Fruit fly (Drosophila melanogaster) whole organism, embryonic: ENCODE data around the gene CG14961.

Experiments used
- Ada2b ChIP-seq: fragments of 200-800 bp; sonication (Bioruptor generic); IDR thresholded peaks from 2 replicates; pipeline ENCODE4 v1.3.6; 2022; ENCODE audit warnings: missing biosample characterization, missing genetic modification characterization
- CG11456 ChIP-seq: fragments of 200-800 bp; sonication (Bioruptor generic); IDR thresholded peaks from 3 replicates; pipeline ENCODE4 v1.3.6; 2022; ENCODE audit warnings: missing biosample characterization, missing genetic modification characterization
- CG12071 ChIP-seq: fragments of 200-800 bp; sonication (Bioruptor generic); optimal IDR thresholded peaks from 3 replicates; lab custom pipeline; 2018; ENCODE audit warnings: missing biosample characterization, mild to moderate bottlenecking, missing genetic modification characterization
- CG12155 ChIP-seq: fragments of 200-800 bp; sonication (Bioruptor generic); optimal IDR thresholded peaks from 3 replicates; lab custom pipeline; 2016; ENCODE audit warnings: missing biosample characterization, missing genetic modification characterization
- CG12391 ChIP-seq: fragments of 200-800 bp; sonication (Bioruptor generic); optimal IDR thresholded peaks from 3 replicates; lab custom pipeline; 2018; ENCODE audit warnings: missing biosample characterization, mild to moderate bottlenecking, missing genetic modification characterization, moderate library complexity
- CG13424 ChIP-seq: fragments of 200-800 bp; sonication (Bioruptor generic); optimal IDR thresholded peaks from 2 replicates; lab custom pipeline; 2019; ENCODE audit warnings: missing biosample characterization, mild to moderate bottlenecking, missing genetic modification characterization, moderate library complexity
- CG13775 ChIP-seq: fragments of 200-800 bp; sonication (Bioruptor generic); optimal IDR thresholded peaks from 3 replicates; lab custom pipeline; 2017; ENCODE audit warnings: missing biosample characterization, mild to moderate bottlenecking, missing genetic modification characterization
- CG15269 ChIP-seq: fragments of 200-800 bp; sonication (Bioruptor generic); optimal IDR thresholded peaks from 2 replicates; lab custom pipeline; 2018; ENCODE audit warnings: missing biosample characterization, mild to moderate bottlenecking, missing genetic modification characterization, moderate library complexity
- CG15601 ChIP-seq: fragments of 200-800 bp; sonication (Bioruptor generic); optimal IDR thresholded peaks from 3 replicates; lab custom pipeline; 2019; ENCODE audit warnings: missing biosample characterization, mild to moderate bottlenecking, missing genetic modification characterization, moderate library complexity
- CG1832 ChIP-seq: fragments of 200-800 bp; sonication (Bioruptor generic); optimal IDR thresholded peaks from 2 replicates; lab custom pipeline; 2017; ENCODE audit warnings: missing biosample characterization, mild to moderate bottlenecking, missing genetic modification characterization, inconsistent platforms
- CG32532 ChIP-seq: fragments of 200-800 bp; sonication (Bioruptor generic); IDR thresholded peaks from 2 replicates; pipeline ENCODE4 v1.3.6; 2022; ENCODE audit warnings: missing biosample characterization, missing genetic modification characterization
- CG3995 ChIP-seq: fragments of 200-800 bp; sonication (Bioruptor generic); optimal IDR thresholded peaks from 3 replicates; lab custom pipeline; 2016; ENCODE audit warnings: missing biosample characterization, missing genetic modification characterization
- CG4730 ChIP-seq: fragments of 200-800 bp; sonication (Bioruptor generic); IDR thresholded peaks from 2 replicates; pipeline ENCODE4 v1.3.6; 2022; ENCODE audit warnings: missing biosample characterization, missing genetic modification characterization
- CG6791 ChIP-seq: fragments of 200-800 bp; sonication (Bioruptor generic); IDR thresholded peaks from 3 replicates; pipeline ENCODE4 v1.3.6; 2022; ENCODE audit warnings: missing biosample characterization, missing genetic modification characterization; ENCODE audit not compliant: partially characterized antibody
- CG7928 ChIP-seq: fragments of 200-800 bp; sonication (Bioruptor generic); optimal IDR thresholded peaks from 2 replicates; lab custom pipeline; 2017; ENCODE audit warnings: missing biosample characterization, mild to moderate bottlenecking, missing genetic modification characterization
- CG8089 ChIP-seq: fragments of 200-800 bp; sonication (Bioruptor generic); optimal IDR thresholded peaks from 3 replicates; lab custom pipeline; 2016; ENCODE audit warnings: missing biosample characterization, missing genetic modification characterization
- CG8765 ChIP-seq: fragments of 200-800 bp; sonication (Bioruptor generic); IDR thresholded peaks from 2 replicates; pipeline ENCODE4 v1.3.6; 2022; ENCODE audit warnings: missing biosample characterization, missing genetic modification characterization
- CG9797 ChIP-seq: fragments of 200-800 bp; sonication (Bioruptor generic); optimal IDR thresholded peaks from 3 replicates; lab custom pipeline; 2018; ENCODE audit warnings: missing biosample characterization, mild to moderate bottlenecking, missing genetic modification characterization
- Dfd ChIP-seq, 2 experiments: fragments of >200 bp; optimal IDR thresholded peaks; 2 replicates each; lab custom pipeline; 2017; ENCODE audit warnings: missing biosample characterization in 2 of 2, missing genetic modification characterization in 2 of 2
- Dip2 ChIP-seq: fragments of 200-800 bp; sonication (Bioruptor generic); IDR thresholded peaks from 2 replicates; pipeline ENCODE4 v1.3.6; 2022; ENCODE audit warnings: missing biosample characterization, missing genetic modification characterization
- Drgx ChIP-seq: fragments of 200-800 bp; sonication (Bioruptor generic); IDR thresholded peaks from 2 replicates; pipeline ENCODE4 v1.3.6; 2022; ENCODE audit warnings: missing biosample characterization, missing genetic modification characterization
- E2f2 ChIP-seq: fragments of 200-800 bp; sonication (Bioruptor generic); IDR thresholded peaks from 2 replicates; pipeline ENCODE4 v1.3.6; 2022; ENCODE audit warnings: missing biosample characterization, missing genetic modification characterization
- Ets97D ChIP-seq: fragments of 200-800 bp; sonication (Bioruptor generic); optimal IDR thresholded peaks from 3 replicates; lab custom pipeline; 2016; ENCODE audit warnings: missing biosample characterization, missing genetic modification characterization
- Hr51 ChIP-seq, 2 experiments: fragments of 200-800 bp; sonication (Bioruptor generic); optimal IDR thresholded peaks; 2 replicates in 1 of 2; 3 replicates in 1 of 2; lab custom pipeline; 2016 to 2018; ENCODE audit warnings: missing biosample characterization in 2 of 2, missing genetic modification characterization in 2 of 2, mild to moderate bottlenecking in 1 of 2, moderate library complexity in 1 of 2
- Kr ChIP-seq: fragments of 200-800 bp; sonication (Bioruptor generic); optimal IDR thresholded peaks from 2 replicates; lab custom pipeline; 2017; ENCODE audit warnings: missing biosample characterization, mild to moderate bottlenecking, missing genetic modification characterization
- NC2β ChIP-seq: fragments of 200-800 bp; sonication (Bioruptor generic); optimal IDR thresholded peaks from 2 replicates; lab custom pipeline; 2016; ENCODE audit warnings: missing biosample characterization, missing genetic modification characterization
- Oli ChIP-seq: fragments of 200-800 bp; sonication (Bioruptor generic); optimal IDR thresholded peaks from 2 replicates; lab custom pipeline; 2018; ENCODE audit warnings: missing biosample characterization, mild to moderate bottlenecking, missing genetic modification characterization, moderate library complexity
- Ptx1 ChIP-seq: fragments of 200-800 bp; sonication (Bioruptor generic); IDR thresholded peaks from 2 replicates; pipeline ENCODE4 v1.3.6; 2022; ENCODE audit warnings: missing biosample characterization, missing genetic modification characterization
- Six4 ChIP-seq: fragments of 200-800 bp; sonication (Bioruptor generic); optimal IDR thresholded peaks from 2 replicates; lab custom pipeline; 2016; ENCODE audit warnings: missing biosample characterization, missing genetic modification characterization
- Sox102F ChIP-seq: fragments of 200-800 bp; sonication (Bioruptor generic); optimal IDR thresholded peaks from 2 replicates; lab custom pipeline; 2018; ENCODE audit warnings: missing biosample characterization, mild to moderate bottlenecking, missing genetic modification characterization, moderate library complexity
- TFAM ChIP-seq: fragments of 200-800 bp; sonication (Bioruptor generic); optimal IDR thresholded peaks from 2 replicates; lab custom pipeline; 2017; ENCODE audit warnings: missing biosample characterization, missing genetic modification characterization, inconsistent platforms
- al ChIP-seq: fragments of 200-800 bp; sonication (Bioruptor generic); IDR thresholded peaks from 2 replicates; pipeline ENCODE4 v1.3.6; 2022; ENCODE audit warnings: missing biosample characterization, missing genetic modification characterization
- ara ChIP-seq: fragments of 200-800 bp; sonication (Bioruptor generic); IDR thresholded peaks from 2 replicates; pipeline ENCODE4 v1.3.6; 2022; ENCODE audit warnings: missing biosample characterization, missing genetic modification characterization
- ato ChIP-seq: fragments of 200-800 bp; sonication (Bioruptor generic); IDR thresholded peaks from 2 replicates; pipeline ENCODE4 v1.3.6; 2022; ENCODE audit warnings: missing biosample characterization, missing genetic modification characterization; ENCODE audit not compliant: partially characterized antibody
- chn ChIP-seq: fragments of 200-800 bp; sonication (Bioruptor generic); optimal IDR thresholded peaks from 2 replicates; lab custom pipeline; 2016; ENCODE audit warnings: missing biosample characterization, missing genetic modification characterization
- dimm ChIP-seq: fragments of 200-800 bp; sonication (Bioruptor generic); IDR thresholded peaks from 2 replicates; pipeline ENCODE4 v1.3.6; 2022; ENCODE audit warnings: missing biosample characterization, missing genetic modification characterization
- dmrt99B ChIP-seq: fragments of 200-800 bp; sonication (Bioruptor generic); optimal IDR thresholded peaks from 2 replicates; lab custom pipeline; 2018; ENCODE audit warnings: missing biosample characterization, mild to moderate bottlenecking, missing genetic modification characterization, moderate library complexity
- emc ChIP-seq: fragments of 200-800 bp; sonication (Bioruptor generic); optimal IDR thresholded peaks from 2 replicates; lab custom pipeline; 2016; ENCODE audit warnings: missing biosample characterization, missing genetic modification characterization
- eve ChIP-seq, 2 experiments: fragments of >200 bp; optimal IDR thresholded peaks; 2 replicates each; lab custom pipeline; 2017; ENCODE audit warnings: missing biosample characterization in 2 of 2, missing genetic modification characterization in 2 of 2
- fd64A ChIP-seq: fragments of 200-800 bp; sonication (Bioruptor generic); optimal IDR thresholded peaks from 3 replicates; lab custom pipeline; 2018; ENCODE audit warnings: missing biosample characterization, mild to moderate bottlenecking, missing genetic modification characterization
- fd96Cb ChIP-seq: fragments of 200-800 bp; sonication (Bioruptor generic); optimal IDR thresholded peaks from 2 replicates; lab custom pipeline; 2018; ENCODE audit warnings: missing biosample characterization, mild to moderate bottlenecking, missing genetic modification characterization, moderate library complexity
- gem ChIP-seq: fragments of 200-800 bp; sonication (Bioruptor generic); optimal IDR thresholded peaks from 2 replicates; lab custom pipeline; 2019; ENCODE audit warnings: missing biosample characterization, mild to moderate bottlenecking, missing genetic modification characterization, moderate library complexity
- grn ChIP-seq: fragments of 200-800 bp; sonication (Bioruptor generic); optimal IDR thresholded peaks from 3 replicates; lab custom pipeline; 2017; ENCODE audit warnings: missing biosample characterization, missing genetic modification characterization
- gsb-n ChIP-seq: fragments of 200-800 bp; sonication (Bioruptor generic); optimal IDR thresholded peaks from 3 replicates; lab custom pipeline; 2018; ENCODE audit warnings: missing biosample characterization, mild to moderate bottlenecking, missing genetic modification characterization
- jing ChIP-seq: fragments of 200-800 bp; sonication (Bioruptor generic); optimal IDR thresholded peaks from 2 replicates; lab custom pipeline; 2018; ENCODE audit warnings: missing biosample characterization, mild to moderate bottlenecking, missing genetic modification characterization
- lmd ChIP-seq: fragments of 200-800 bp; sonication (Bioruptor generic); IDR thresholded peaks from 2 replicates; pipeline ENCODE4 v1.3.6; 2022; ENCODE audit warnings: missing biosample characterization, missing genetic modification characterization
- nom ChIP-seq: fragments of 200-800 bp; sonication (Bioruptor generic); optimal IDR thresholded peaks from 2 replicates; lab custom pipeline; 2017; ENCODE audit warnings: missing biosample characterization, missing genetic modification characterization, mild to moderate bottlenecking, moderate library complexity, missing genetic modification reagents
- pfk ChIP-seq: fragments of 200-800 bp; sonication (Bioruptor generic); optimal IDR thresholded peaks from 2 replicates; lab custom pipeline; 2018; ENCODE audit warnings: missing biosample characterization, mild to moderate bottlenecking, missing genetic modification characterization, moderate library complexity
- pnt ChIP-seq: fragments of 200-800 bp; sonication (Bioruptor generic); optimal IDR thresholded peaks from 3 replicates; lab custom pipeline; 2016; ENCODE audit warnings: missing biosample characterization, missing genetic modification characterization
- tna ChIP-seq: fragments of 200-800 bp; sonication (Bioruptor generic); IDR thresholded peaks from 2 replicates; pipeline ENCODE4 v1.3.6; 2022; ENCODE audit warnings: missing biosample characterization, missing genetic modification characterization; ENCODE audit not compliant: partially characterized antibody
- vvl ChIP-seq: fragments of 200-800 bp; sonication (Bioruptor generic); IDR thresholded peaks from 2 replicates; pipeline ENCODE4 v1.3.6; 2022; ENCODE audit warnings: missing biosample characterization, missing genetic modification characterization

Gene CG14961

DNA sequence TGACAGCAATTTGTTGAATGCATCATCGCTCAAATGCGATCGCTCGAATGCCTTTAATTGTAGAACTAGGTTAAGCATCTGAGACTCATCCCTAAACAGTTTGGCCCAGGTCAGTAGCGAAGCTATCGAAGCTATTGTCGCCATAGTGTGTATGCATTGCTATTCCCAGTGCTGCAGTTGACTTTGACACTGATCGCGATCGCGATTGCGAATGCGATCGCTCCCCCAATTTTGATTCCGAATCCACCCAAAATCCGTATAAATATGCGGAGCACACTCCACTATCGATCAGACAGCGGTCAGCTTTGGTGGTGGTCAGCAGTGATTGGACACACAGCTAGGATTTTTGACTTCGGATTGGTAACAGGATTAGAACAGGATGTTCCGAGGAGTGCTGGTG, at the start of gene CG14961:
TSS of gene CG14961 (plus strand) at position 301 of the 400 bp plus-strand sequence.
- no peak for TF ChIP-seq dimm
- no peak for TF ChIP-seq CG3995 (GFP tag; lab: Kevin White, UChicago)
- no peak for TF ChIP-seq Dfd (GFP tag; optimal IDR thresholded peaks at IDR 0.05; lab: Kevin White, UChicago)
- no peak for TF ChIP-seq NC2β
- no peak for TF ChIP-seq tna (GFP tag; lab: Robert Waterston, UW)
- TF ChIP-seq CG6791 (GFP tag; lab: Robert Waterston, UW), result no peak
- no peak for TF ChIP-seq CG9797 (GFP tag; lab: Kevin White, UChicago)
- no peak for TF ChIP-seq ara
- no peak for TF ChIP-seq pnt
- TF ChIP-seq Six4, result no peak
- no peak for TF ChIP-seq Ets97D (GFP tag; lab: Kevin White, UChicago)
- TF ChIP-seq CG7928, result no peak
- no peak for TF ChIP-seq CG15601 (tag; lab: Kevin White, UChicago)
- no peak for TF ChIP-seq E2f2 (GFP tag; lab: Robert Waterston, UW)

DNA sequence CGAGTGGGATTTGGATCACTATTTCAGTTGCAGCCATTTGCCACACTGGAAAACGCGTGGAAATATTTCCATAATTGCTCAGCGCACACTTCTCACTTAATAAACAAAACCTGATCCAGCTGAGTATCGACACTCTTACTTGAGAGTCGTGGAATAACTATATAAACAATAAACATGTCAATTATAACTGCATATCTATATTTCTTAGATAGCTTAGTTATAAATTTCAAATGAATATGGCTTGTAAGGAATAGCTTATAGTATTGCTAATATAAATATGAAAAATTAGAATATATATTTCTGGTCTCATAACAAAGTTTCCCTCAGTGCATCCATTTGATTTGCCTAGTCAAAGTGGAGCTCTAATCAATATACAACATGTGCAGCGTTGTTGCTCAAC, 46.6 kb upstream of the CG14961 start:
- TF ChIP-seq grn (GFP tag; lab: Kevin White, UChicago) (no peak), chn (no peak), Ada2b (GFP tag; lab: Robert Waterston, UW) (no peak), lmd (no peak), Hr51 (GFP tag; optimal IDR thresholded peaks at IDR 0.05; lab: Kevin White, UChicago) (peak in 1 of 2 experiments; percentile 57), vvl (GFP tag; lab: Robert Waterston, UW) (0 out of 2 replicates have a peak, but pooled peaks have one; percentile 29), CG8765 (no peak), CG4730 (GFP tag; lab: Robert Waterston, UW) (no peak), pfk (no peak), CG8089 (GFP tag; lab: Kevin White, UChicago) (no peak), Ptx1 (GFP tag; lab: Robert Waterston, UW) (no peak), Dip2 (no peak), Oli (tag; lab: Kevin White, UChicago) (peak; percentile 35), CG15269 (tag; lab: Kevin White, UChicago) (peak; percentile 39), al (GFP tag; lab: Robert Waterston, UW) (no peak), CG1832 (no peak), emc (GFP tag; lab: Kevin White, UChicago) (no peak), fd64A (GFP tag; lab: Kevin White, UChicago) (no peak), dmrt99B (tag; lab: Kevin White, UChicago) (peak; percentile 19), TFAM (no peak), CG12155 (GFP tag; lab: Kevin White, UChicago) (no peak), Kr (GFP tag; lab: Kevin White, UChicago) (no peak), eve (GFP tag; optimal IDR thresholded peaks at IDR 0.05; lab: Kevin White, UChicago) (peak in 1 of 2 experiments; percentile 29), CG13775 (GFP tag; lab: Kevin White, UChicago) (no peak), jing (GFP tag; lab: Kevin White, UChicago) (no peak), Drgx (GFP tag; lab: Robert Waterston, UW) (peak; percentile 35; the same call in 1 of the 2 replicates), ato (GFP tag; lab: Robert Waterston, UW) (no peak), fd96Cb (tag; lab: Kevin White, UChicago) (no peak), CG11456 (no peak), CG12071 (GFP tag; lab: Kevin White, UChicago) (no peak), CG13424 (tag; lab: Kevin White, UChicago) (peak; percentile 22), nom (GFP tag; lab: Kevin White, UChicago) (no peak), gsb-n (tag; lab: Kevin White, UChicago) (no peak), CG32532 (GFP tag; lab: Robert Waterston, UW) (no peak), CG12391 (tag; lab: Kevin White, UChicago) (peak; percentile 6), gem (tag; lab: Kevin White, UChicago) (peak; percentile 15), Sox102F (peak; percentile 56)
